Worm (Caenorhabditis elegans) whole organism, L2 larva: ENCODE measurements around the gene C34C12.1.
A peak's percentile ranks its signal among the peaks of the same experiment; 100 is the strongest.

ENCODE experiments used
- C34F6.9 ChIP-seq: fragments of 150-350 bp; optimal IDR thresholded peaks from 2 replicates; lab custom pipeline; 2014; ENCODE audit warnings: missing biosample characterization, missing genetic modification characterization
- F13H6.1 ChIP-seq: sonication (generic microtip); optimal IDR thresholded peaks from 2 replicates; lab custom pipeline; 2016; ENCODE audit warnings: missing genetic modification characterization, missing compliant biosample characterization
- ama-1 ChIP-seq: fragments of 150-350 bp; optimal IDR thresholded peaks from 2 replicates; lab custom pipeline; 2018; ENCODE audit warnings: inconsistent platforms
- blmp-1 ChIP-seq: sonication (generic microtip); optimal IDR thresholded peaks from 2 replicates; lab custom pipeline; 2017; ENCODE audit warnings: missing genetic modification characterization, mild to moderate bottlenecking, missing compliant biosample characterization, antibody characterized with exemption, moderate library complexity; ENCODE audit not compliant: insufficient read depth
- crh-2 ChIP-seq: sonication (generic microtip); optimal IDR thresholded peaks from 2 replicates; lab custom pipeline; 2017; ENCODE audit warnings: missing biosample characterization, missing genetic modification characterization
- dmd-4 ChIP-seq: sonication (generic microtip); optimal IDR thresholded peaks from 2 replicates; lab custom pipeline; 2017; ENCODE audit warnings: missing biosample characterization, missing genetic modification characterization
- egl-27 ChIP-seq: sonication (generic microtip); optimal IDR thresholded peaks from 3 replicates; lab custom pipeline; 2017; ENCODE audit warnings: missing biosample characterization, missing genetic modification reagents, missing genetic modification characterization
- fos-1 ChIP-seq: fragments of 150-350 bp; optimal IDR thresholded peaks from 2 replicates; lab custom pipeline; 2014; ENCODE audit warnings: missing biosample characterization, missing genetic modification characterization
- gmeb-1 ChIP-seq: fragments of 150-350 bp; optimal IDR thresholded peaks from 2 replicates; lab custom pipeline; 2014; ENCODE audit warnings: missing biosample characterization, missing genetic modification characterization
- lin-13 ChIP-seq: fragments of 150-350 bp; optimal IDR thresholded peaks from 2 replicates; lab custom pipeline; 2014; ENCODE audit warnings: missing biosample characterization, missing genetic modification reagents, missing genetic modification characterization
- lsy-2 ChIP-seq, 2 experiments: fragments of 150-350 bp in 1 of 2; sonication (generic microtip) in 1 of 2; optimal IDR thresholded peaks; 2 replicates each; lab custom pipeline; 2014 to 2017; ENCODE audit warnings: missing biosample characterization in 2 of 2, missing genetic modification characterization in 2 of 2
- mbf-1 ChIP-seq: sonication (generic microtip); optimal IDR thresholded peaks from 2 replicates; lab custom pipeline; 2017; ENCODE audit warnings: missing biosample characterization, missing genetic modification characterization
- mdl-1 ChIP-seq, 2 experiments: fragments of 150-350 bp in 1 of 2; sonication (generic microtip) in 1 of 2; optimal IDR thresholded peaks; 2 replicates each; lab custom pipeline; 2017; ENCODE audit warnings: missing biosample characterization in 2 of 2, missing genetic modification characterization in 2 of 2
- nhr-11 ChIP-seq: fragments of 150-350 bp; optimal IDR thresholded peaks from 2 replicates; lab custom pipeline; 2014; ENCODE audit warnings: missing biosample characterization, missing genetic modification characterization
- nhr-129 ChIP-seq: fragments of 150-350 bp; optimal IDR thresholded peaks from 2 replicates; lab custom pipeline; 2014; ENCODE audit warnings: missing biosample characterization, missing genetic modification characterization
- nhr-21 ChIP-seq: fragments of 150-350 bp; optimal IDR thresholded peaks from 2 replicates; lab custom pipeline; 2014; ENCODE audit warnings: missing biosample characterization, missing genetic modification characterization
- nhr-237 ChIP-seq: fragments of 150-350 bp; optimal IDR thresholded peaks from 2 replicates; lab custom pipeline; 2014; ENCODE audit warnings: missing biosample characterization, missing genetic modification characterization
- nhr-25 ChIP-seq: fragments of 150-350 bp; sonication (generic microtip); optimal IDR thresholded peaks from 3 replicates; lab custom pipeline; 2014; ENCODE audit warnings: missing biosample characterization, missing genetic modification characterization
- nhr-6 ChIP-seq: fragments of 150-350 bp; optimal IDR thresholded peaks from 2 replicates; lab custom pipeline; 2014; ENCODE audit warnings: missing biosample characterization, missing genetic modification characterization
- nhr-77 ChIP-seq: fragments of 150-350 bp; optimal IDR thresholded peaks from 2 replicates; lab custom pipeline; 2014; ENCODE audit warnings: missing biosample characterization, missing genetic modification characterization
- peb-1 ChIP-seq: fragments of 150-350 bp; optimal IDR thresholded peaks from 2 replicates; lab custom pipeline; 2014; ENCODE audit warnings: missing biosample characterization, missing genetic modification characterization
- sem-4 ChIP-seq: fragments of 150-350 bp; optimal IDR thresholded peaks from 2 replicates; lab custom pipeline; 2014; ENCODE audit warnings: missing biosample characterization, missing genetic modification reagents, missing genetic modification characterization
- skn-1 ChIP-seq: sonication (generic microtip); optimal IDR thresholded peaks from 2 replicates; lab custom pipeline; 2017; ENCODE audit warnings: missing biosample characterization, missing genetic modification characterization
- sma-3 ChIP-seq: sonication (generic microtip); optimal IDR thresholded peaks from 2 replicates; lab custom pipeline; 2016; ENCODE audit warnings: missing genetic modification reagents, missing genetic modification characterization, missing compliant biosample characterization
- sma-9 ChIP-seq, 2 experiments: fragments of 150-350 bp in 1 of 2; sonication (generic microtip) in 1 of 2; optimal IDR thresholded peaks; 2 replicates each; lab custom pipeline; 2014 to 2016; ENCODE audit warnings: missing genetic modification characterization in 2 of 2, mild to moderate bottlenecking in 1 of 2, missing biosample characterization in 1 of 2, missing compliant biosample characterization in 1 of 2, missing genetic modification reagents in 1 of 2, moderate library complexity in 1 of 2
- snpc-4 ChIP-seq: fragments of 150-350 bp; optimal IDR thresholded peaks from 2 replicates; lab custom pipeline; 2014; ENCODE audit warnings: missing biosample characterization, missing genetic modification characterization
- unc-39 ChIP-seq: fragments of 150-350 bp; optimal IDR thresholded peaks from 2 replicates; lab custom pipeline; 2014; ENCODE audit warnings: missing biosample characterization, missing genetic modification characterization
- unc-55 ChIP-seq: fragments of 150-350 bp; sonication (generic microtip); optimal IDR thresholded peaks from 3 replicates; lab custom pipeline; 2014; ENCODE audit warnings: missing biosample characterization, missing genetic modification reagents, missing genetic modification characterization
- zag-1 ChIP-seq: fragments of 150-350 bp; optimal IDR thresholded peaks from 2 replicates; lab custom pipeline; 2014; ENCODE audit warnings: missing biosample characterization, missing genetic modification characterization

C34C12.1 gene

DNA sequence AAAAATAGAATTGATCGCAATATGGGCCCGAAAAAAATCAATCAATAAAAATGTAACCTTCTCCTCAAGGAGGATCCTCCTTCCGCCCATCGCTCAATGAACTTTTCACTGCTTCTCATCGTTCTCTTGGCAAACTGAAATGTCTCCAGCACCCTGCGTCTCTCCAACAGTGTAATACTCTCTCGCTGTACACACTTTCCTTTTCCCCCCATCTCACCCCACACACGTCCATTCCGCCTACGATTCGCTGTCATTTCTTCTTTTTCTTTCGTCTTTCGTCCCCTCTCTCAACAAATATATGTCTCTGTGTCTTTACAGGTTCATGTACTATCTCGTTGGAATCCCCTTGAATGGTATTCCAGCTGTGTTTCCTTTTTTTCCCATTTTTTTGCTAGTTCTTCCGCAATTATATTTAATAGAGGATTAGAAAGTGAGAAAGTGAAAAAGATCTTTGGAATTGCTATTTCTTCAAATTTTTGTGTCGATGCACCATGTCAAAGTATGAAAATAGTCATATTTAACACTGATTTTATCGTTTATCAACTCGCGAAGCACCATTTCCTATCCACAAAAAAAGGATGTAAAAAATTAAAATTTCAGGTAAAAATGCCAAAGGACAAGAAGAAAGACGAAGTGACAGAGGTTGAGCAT is 17.4 kb downstream of the C34C12.1 start, which contains the start of gene rsu-1:
TSS of gene rsu-1 (plus strand) at position 601 of the 651 bp plus-strand sequence.
- TF ChIP-seq snpc-4 (tag; lab: Kevin White, UChicago) (no peak), nhr-25 (tag; lab: Kevin White, UChicago) (peak; percentile 72), nhr-11 (no peak), nhr-21 (peak; percentile 31), nhr-129 (tag; lab: Kevin White, UChicago) (peak; percentile 77), peb-1 (tag; lab: Kevin White, UChicago) (no peak), sma-3 (GFP tag; lab: Kevin White, UChicago) (peak; percentile 58), F13H6.1 (tag; lab: Kevin White, UChicago) (peak; percentile 85), sem-4 (tag; lab: Kevin White, UChicago) (peak; percentile 34), fos-1 (peak; percentile 78), unc-55 (peak; percentile 49), gmeb-1 (peak; percentile 15), C34F6.9 (tag; lab: Kevin White, UChicago) (peak; percentile 75), ama-1 (lab: Kevin White, UChicago) (no peak), egl-27 (tag; lab: Kevin White, UChicago) (peak; percentile 28), dmd-4 (no peak), lsy-2 (tag; optimal IDR thresholded peaks at IDR 0.05; lab: Kevin White, UChicago) (peak; percentile 33 to 67), lin-13 (peak; percentile 19), nhr-6 (tag; lab: Kevin White, UChicago) (peak; percentile 56), zag-1 (tag; lab: Kevin White, UChicago) (no peak), crh-2 (tag; lab: Kevin White, UChicago) (peak; percentile 50), sma-9 (GFP tag; optimal IDR thresholded peaks at IDR 0.05; lab: Kevin White, UChicago) (peak; percentile 59), sma-9 (tag; optimal IDR thresholded peaks at IDR 0.05; lab: Kevin White, UChicago) (no peak), blmp-1 (tag; lab: Kevin White, UChicago) (peak; percentile 74)
- TF ChIP-seq, all 48 proteins: peak for 17

DNA sequence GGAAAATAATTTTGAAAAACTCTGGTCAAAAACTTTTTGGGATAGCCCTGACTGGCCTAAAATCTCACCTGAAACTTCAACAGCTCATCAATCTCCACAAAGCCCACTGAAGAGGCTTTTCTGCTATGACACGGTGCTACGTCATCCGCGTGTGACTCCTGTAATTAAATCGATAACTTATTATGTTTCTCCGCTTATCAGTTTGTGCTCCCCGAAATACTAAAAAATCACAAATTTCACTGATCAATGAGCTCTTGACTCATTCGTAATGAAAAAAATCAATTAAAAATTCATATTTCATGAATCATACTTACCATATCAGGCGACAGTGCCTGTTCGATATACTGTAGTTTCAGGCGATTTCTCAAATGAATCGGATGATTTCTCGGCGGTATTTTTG is 20.9 kb downstream of the C34C12.1 start:
- TF ChIP-seq nhr-129 (tag; lab: Kevin White, UChicago): no peak
- TF ChIP-seq fos-1: peak; percentile 79

DNA sequence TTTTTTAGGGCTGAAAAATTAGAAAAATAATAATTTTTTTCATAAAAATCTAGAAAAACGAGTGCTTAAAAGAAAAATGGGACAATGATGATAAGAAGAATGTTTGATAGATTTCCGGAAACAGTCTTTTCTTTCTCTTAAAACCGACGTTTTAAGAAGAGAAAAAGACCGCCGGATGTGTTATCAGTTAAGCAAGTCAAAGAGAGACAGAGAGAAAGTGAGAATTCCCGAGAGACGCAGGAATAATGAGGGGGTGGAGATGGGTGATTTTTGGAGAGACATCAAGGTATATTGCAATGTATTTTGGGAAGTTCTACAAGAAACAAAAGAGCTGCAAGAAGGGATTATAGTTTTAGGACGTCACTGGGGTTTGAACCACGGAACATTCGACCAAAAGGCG is 21.4 kb downstream of the C34C12.1 start, which contains the start of gene C34C12.9:
TSS of gene C34C12.9 (minus strand) at position 16 of the 400 bp plus-strand sequence.
- TF ChIP-seq lsy-2 (tag; optimal IDR thresholded peaks at IDR 0.05; lab: Kevin White, UChicago): no peak
- TF ChIP-seq peb-1 (tag; lab: Kevin White, UChicago): no peak

DNA sequence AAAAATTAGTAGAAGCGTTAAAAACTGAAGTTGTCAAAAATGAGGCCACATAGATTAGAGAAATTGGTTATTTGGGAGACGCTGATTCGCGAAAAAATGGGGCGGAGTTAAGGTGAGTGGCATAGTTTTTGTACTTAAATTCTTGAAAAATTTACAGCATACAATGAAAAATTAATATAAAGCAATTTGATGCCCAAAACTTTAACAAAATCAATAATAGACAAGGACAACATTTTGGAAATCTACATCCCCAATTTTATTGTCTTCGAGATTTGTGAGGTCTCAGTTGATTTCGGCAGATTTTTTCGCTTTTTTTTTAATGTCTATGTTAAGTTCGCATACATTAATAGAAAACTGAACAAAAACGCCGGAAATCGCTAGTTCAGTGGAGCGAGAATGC is 22.1 kb downstream of the C34C12.1 start:
- TF ChIP-seq mbf-1 (tag; lab: Kevin White, UChicago) (no peak), C34F6.9 (tag; lab: Kevin White, UChicago) (peak; percentile 6), unc-39 (no peak), nhr-25 (tag; lab: Kevin White, UChicago) (no peak), gmeb-1 (peak; percentile 0), nhr-129 (tag; lab: Kevin White, UChicago) (no peak), nhr-21 (no peak), mdl-1 (tag; optimal IDR thresholded peaks at IDR 0.05; lab: Kevin White, UChicago) (no peak), nhr-237 (tag; lab: Kevin White, UChicago) (no peak), nhr-77 (tag; lab: Kevin White, UChicago) (no peak), skn-1 (tag; lab: Kevin White, UChicago) (no peak), lsy-2 (tag; optimal IDR thresholded peaks at IDR 0.05; lab: Kevin White, UChicago) (peak in 1 of 2 experiments; percentile 39), unc-55 (peak; percentile 29), sma-3 (GFP tag; lab: Kevin White, UChicago) (peak; percentile 60), ama-1 (lab: Kevin White, UChicago) (no peak), zag-1 (tag; lab: Kevin White, UChicago) (no peak)
- TF ChIP-seq, all 48 proteins: peak for 5

DNA sequence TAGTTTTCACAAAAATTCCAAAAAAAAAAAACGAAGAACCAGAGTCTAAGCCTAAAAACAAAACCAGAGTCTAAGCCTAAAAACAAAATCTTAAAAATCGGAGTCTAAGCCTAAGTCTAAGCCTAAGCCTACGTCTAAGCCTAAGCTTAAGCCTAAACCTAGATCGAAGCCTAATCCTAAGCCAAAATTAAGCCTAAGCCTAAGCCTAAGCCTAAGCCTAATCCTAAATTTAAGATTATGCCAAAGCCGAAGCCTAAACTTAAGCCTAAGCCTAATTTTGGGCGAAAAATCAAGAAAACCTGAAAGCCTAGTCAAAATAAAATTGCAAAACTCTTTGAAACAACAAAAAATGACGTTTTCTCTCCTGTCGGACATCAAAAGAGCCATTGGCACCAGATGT is 23.2 kb downstream of the C34C12.1 start:
- TF ChIP-seq blmp-1 (tag; lab: Kevin White, UChicago) (no peak), ama-1 (lab: Kevin White, UChicago) (no peak)
